Fruit fly (Drosophila melanogaster): ENCODE data around the gene CG42375.
A peak's percentile ranks its signal among the peaks of the same experiment; 100 is the strongest.

The CG42375 gene

DNA sequence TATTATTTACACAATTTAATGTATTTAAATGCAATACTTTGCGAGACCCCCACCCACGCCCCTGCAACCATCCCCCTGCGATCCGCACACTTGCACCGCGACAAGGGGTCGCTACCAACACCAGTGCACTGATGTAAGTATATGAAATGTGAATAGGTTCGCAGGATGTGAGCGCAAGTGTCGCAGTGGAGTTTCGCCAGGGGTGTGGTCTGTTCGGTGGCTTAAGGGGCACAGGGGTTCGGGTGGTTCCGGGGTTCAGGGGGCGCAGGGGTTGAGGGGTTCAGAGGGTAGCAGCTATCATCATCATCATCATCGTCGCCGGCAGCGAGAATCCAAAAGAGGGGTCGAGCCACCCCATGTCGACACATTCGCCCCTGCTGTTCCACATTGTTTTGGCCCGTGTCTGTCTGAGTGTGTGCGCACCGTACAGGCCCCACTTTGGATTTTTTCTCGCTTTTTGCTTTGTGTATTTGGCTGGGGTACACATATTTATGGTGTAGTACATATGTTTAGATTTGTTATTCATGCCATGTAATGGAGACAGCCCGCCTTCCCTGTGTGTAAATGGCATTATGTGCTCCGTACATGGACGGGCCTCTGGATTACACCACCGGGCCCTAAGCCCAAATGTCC is 25.7 kb downstream of the CG42375 start:
- TF ChIP-seq jim (GFP tag; optimal IDR thresholded peaks at IDR 0.05), result no peak
- TF ChIP-seq Hr78 (GFP tag; optimal IDR thresholded peaks at IDR 0.05), result no peak
- no peak for TF ChIP-seq CG9705 (GFP tag; optimal IDR thresholded peaks at IDR 0.05)
- TF ChIP-seq Dfd (GFP tag; optimal IDR thresholded peaks at IDR 0.05), result no peak
- no peak for TF ChIP-seq ey (GFP tag; optimal IDR thresholded peaks at IDR 0.05)
- no peak for TF ChIP-seq Mio (GFP tag; optimal IDR thresholded peaks at IDR 0.05)
- no peak for TF ChIP-seq psq (GFP tag; optimal IDR thresholded peaks at IDR 0.05)
- TF ChIP-seq dl (GFP tag; optimal IDR thresholded peaks at IDR 0.05; ENCODE audit: insufficient read depth in 1 of 2, partially characterized antibody in 2 of 2), result no peak
- no peak for TF ChIP-seq HLH106 (tag; optimal IDR thresholded peaks at IDR 0.05)
- TF ChIP-seq Sp1 (GFP tag; optimal IDR thresholded peaks at IDR 0.05), result no peak
- TF ChIP-seq h (GFP tag; optimal IDR thresholded peaks at IDR 0.05), result no peak
- TF ChIP-seq Vsx2 (GFP tag; optimal IDR thresholded peaks at IDR 0.05; ENCODE audit: partially characterized antibody), result no peak
- TF ChIP-seq usp (GFP tag; optimal IDR thresholded peaks at IDR 0.05), result no peak

dm6 chr3R:13806032-13806709 is 26.7 kb downstream of the CG42375 start:
- TF ChIP-seq dl (GFP tag; optimal IDR thresholded peaks at IDR 0.05; ENCODE audit: insufficient read depth in 1 of 2, partially characterized antibody in 2 of 2) (no peak), CrebA (GFP tag; optimal IDR thresholded peaks at IDR 0.05; ENCODE audit: borderline replicate concordance) (no peak), usp (GFP tag; optimal IDR thresholded peaks at IDR 0.05) (no peak), CG32264 (GFP tag; optimal IDR thresholded peaks at IDR 0.05) (no peak), br (GFP tag; optimal IDR thresholded peaks at IDR 0.05) (no peak), Dfd (GFP tag; optimal IDR thresholded peaks at IDR 0.05) (no peak), Hr78 (GFP tag; optimal IDR thresholded peaks at IDR 0.05) (no peak), brk (GFP tag; optimal IDR thresholded peaks at IDR 0.05) (no peak), Hr83 (GFP tag; optimal IDR thresholded peaks at IDR 0.05; ENCODE audit: poor library complexity, severe bottlenecking) (no peak), jim (GFP tag; optimal IDR thresholded peaks at IDR 0.05) (no peak), HLH106 (tag; optimal IDR thresholded peaks at IDR 0.05) (no peak), Hnf4 (GFP tag; optimal IDR thresholded peaks at IDR 0.05) (no peak), Dif (GFP tag; optimal IDR thresholded peaks at IDR 0.05; ENCODE audit: partially characterized antibody) (no peak), fru (GFP tag; optimal IDR thresholded peaks at IDR 0.05) (no peak)

DNA sequence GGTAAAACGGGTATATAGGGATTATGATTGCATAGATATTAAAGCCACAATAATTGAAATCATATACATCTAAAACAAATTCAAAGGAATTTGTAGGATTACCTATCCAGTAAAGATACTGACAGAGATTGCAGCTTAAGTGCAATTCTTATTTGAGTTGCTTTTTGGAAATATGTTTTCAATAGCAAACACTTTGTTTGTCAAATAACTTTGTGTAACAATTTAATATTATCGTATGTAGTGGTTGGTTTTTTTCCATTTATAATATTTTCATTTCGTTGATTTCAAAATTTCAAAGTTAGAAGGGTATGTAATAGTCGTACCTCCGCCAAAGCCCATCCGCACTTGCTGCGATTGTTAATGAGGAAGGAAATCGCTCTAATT is 27.3 kb downstream of the CG42375 start:
- TF ChIP-seq Hr78 (GFP tag; optimal IDR thresholded peaks at IDR 0.05) (no peak), fru (GFP tag; optimal IDR thresholded peaks at IDR 0.05) (peak; percentile 13), lola (GFP tag; optimal IDR thresholded peaks at IDR 0.05) (no peak), pan (optimal IDR thresholded peaks at IDR 0.05) (no peak), N (GFP tag; optimal IDR thresholded peaks at IDR 0.05) (no peak), Dif (GFP tag; optimal IDR thresholded peaks at IDR 0.05; ENCODE audit: partially characterized antibody) (no peak), foxo (GFP tag; optimal IDR thresholded peaks at IDR 0.05) (peak in 1 of 2 experiments; percentile 2)

DNA sequence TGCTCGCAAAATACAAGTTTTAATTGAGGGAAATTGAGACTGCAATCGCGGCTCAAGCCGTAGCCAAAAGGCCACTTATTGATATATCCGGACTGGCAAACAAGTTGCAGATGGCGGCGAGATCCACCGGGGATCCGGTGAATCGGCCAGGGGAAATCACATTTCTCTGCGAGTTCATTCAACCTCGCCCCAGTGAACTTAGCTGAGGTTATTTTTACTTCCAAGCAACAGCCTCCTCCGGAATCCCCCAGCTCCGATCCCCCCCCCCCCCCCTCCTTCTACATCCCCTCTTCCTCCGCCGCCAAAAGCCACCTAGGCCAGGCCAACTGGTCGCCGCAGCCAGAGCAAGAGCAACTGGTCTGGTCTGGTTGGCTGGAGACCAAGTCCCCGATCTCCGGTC is 27.9 kb downstream of the CG42375 start:
- TF ChIP-seq Rel (GFP tag; optimal IDR thresholded peaks at IDR 0.05) (no peak), Rel (tag; optimal IDR thresholded peaks at IDR 0.05) (peak; percentile 60), Sp1 (GFP tag; optimal IDR thresholded peaks at IDR 0.05) (no peak), fru (GFP tag; optimal IDR thresholded peaks at IDR 0.05) (no peak)

DNA sequence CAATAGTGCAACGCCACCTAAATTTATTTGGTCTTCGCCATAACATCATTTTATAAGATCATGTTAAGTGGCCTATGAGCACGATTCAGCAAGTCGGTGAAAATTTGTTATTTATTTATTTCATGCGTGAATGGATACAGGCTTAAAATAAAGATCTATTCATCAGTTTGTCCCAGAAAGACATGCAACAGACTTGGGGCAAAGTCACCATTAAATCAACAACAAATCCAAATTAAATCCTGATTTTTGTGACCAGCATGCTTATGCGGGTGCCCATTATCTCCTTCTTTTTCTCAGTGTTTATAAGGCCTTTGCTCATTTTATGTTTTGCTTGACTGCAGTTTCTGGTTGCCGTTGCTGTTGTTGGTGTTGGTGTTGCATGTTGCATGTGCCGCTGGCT is 28.5 kb downstream of the CG42375 start:
- TF ChIP-seq psq (GFP tag; optimal IDR thresholded peaks at IDR 0.05) (no peak), tai (GFP tag; optimal IDR thresholded peaks at IDR 0.05) (no peak), GATAd (GFP tag; optimal IDR thresholded peaks at IDR 0.05) (no peak), Jra (GFP tag; optimal IDR thresholded peaks at IDR 0.05) (no peak), foxo (GFP tag; optimal IDR thresholded peaks at IDR 0.05) (peak in 1 of 2 experiments; percentile 7)

All from whole organism, wandering third instar larva.